Worm (Caenorhabditis elegans) whole organism, early embryonic: Measurements from ENCODE around the gene nnt-1.

ENCODE experiments used
- F13C5.2 ChIP-seq: sonication (generic microtip); optimal IDR thresholded peaks from 2 replicates; lab custom pipeline; 2017; ENCODE audit warnings: mild to moderate bottlenecking, missing genetic modification characterization, inconsistent platforms, missing compliant biosample characterization
- ama-1 ChIP-seq: fragments of 150-350 bp; optimal IDR thresholded peaks from 2 replicates; lab custom pipeline; 2014

ce11 chrX:6093046-6093445 is 29.1 kb upstream of the nnt-1 start, which contains the start of gene C15H9.5:
- TF ChIP-seq F13C5.2 (tag; lab: Kevin White, UChicago) = no peak
- no peak for TF ChIP-seq ama-1
